Fruit fly (Drosophila melanogaster) whole organism, embryonic: ENCODE data around the gene ClpX.

Experiments used
- Bdp1 ChIP-seq: fragments of 200-800 bp; sonication (Bioruptor generic); optimal IDR thresholded peaks from 3 replicates; lab custom pipeline; 2016; ENCODE audit warnings: missing biosample characterization, missing genetic modification characterization
- CG10543 ChIP-seq: fragments of 200-800 bp; sonication (Bioruptor generic); optimal IDR thresholded peaks from 3 replicates; lab custom pipeline; 2017; ENCODE audit warnings: missing biosample characterization, mild to moderate bottlenecking, missing genetic modification characterization, moderate library complexity
- CG11504 ChIP-seq: fragments of 200-800 bp; sonication (Bioruptor generic); optimal IDR thresholded peaks from 3 replicates; lab custom pipeline; 2019; ENCODE audit warnings: missing biosample characterization, mild to moderate bottlenecking, missing genetic modification characterization, moderate library complexity
- CG11723 ChIP-seq: fragments of 200-800 bp; sonication (Bioruptor generic); optimal IDR thresholded peaks from 2 replicates; lab custom pipeline; 2017; ENCODE audit warnings: missing biosample characterization, mild to moderate bottlenecking, missing genetic modification characterization
- CG12236 ChIP-seq: fragments of 200-800 bp; sonication (Bioruptor generic); optimal IDR thresholded peaks from 2 replicates; lab custom pipeline; 2016; ENCODE audit warnings: missing biosample characterization, missing genetic modification characterization
- CG12744 ChIP-seq: fragments of 200-800 bp; sonication (Bioruptor generic); optimal IDR thresholded peaks from 2 replicates; lab custom pipeline; 2016; ENCODE audit warnings: missing biosample characterization, missing genetic modification characterization
- CG13775 ChIP-seq: fragments of 200-800 bp; sonication (Bioruptor generic); optimal IDR thresholded peaks from 3 replicates; lab custom pipeline; 2017; ENCODE audit warnings: missing biosample characterization, mild to moderate bottlenecking, missing genetic modification characterization
- CG15514 ChIP-seq: fragments of 200-800 bp; sonication (Bioruptor generic); optimal IDR thresholded peaks from 3 replicates; lab custom pipeline; 2017; ENCODE audit warnings: missing biosample characterization, missing genetic modification characterization, mild to moderate bottlenecking, moderate library complexity, missing genetic modification reagents
- CG16813 ChIP-seq: fragments of 200-800 bp; sonication (Bioruptor generic); IDR thresholded peaks from 3 replicates; pipeline ENCODE4 v1.3.6; 2022; ENCODE audit warnings: missing biosample characterization, missing genetic modification characterization; ENCODE audit not compliant: partially characterized antibody
- CG17385 ChIP-seq: fragments of 200-800 bp; sonication (Bioruptor generic); optimal IDR thresholded peaks from 3 replicates; lab custom pipeline; 2018; ENCODE audit warnings: missing biosample characterization, mild to moderate bottlenecking, missing genetic modification characterization
- CG2129 ChIP-seq: fragments of 200-800 bp; sonication (Bioruptor generic); IDR thresholded peaks from 2 replicates; pipeline ENCODE4 v1.3.6; 2022; ENCODE audit warnings: missing biosample characterization, missing genetic modification characterization; ENCODE audit not compliant: partially characterized antibody
- CG30020 ChIP-seq: fragments of 200-800 bp; optimal IDR thresholded peaks from 2 replicates; lab custom pipeline; 2019; ENCODE audit warnings: missing biosample characterization, mild to moderate bottlenecking, missing genetic modification characterization, moderate library complexity
- CG30431 ChIP-seq: fragments of 200-800 bp; sonication (Bioruptor generic); optimal IDR thresholded peaks from 2 replicates; lab custom pipeline; 2017; ENCODE audit warnings: missing biosample characterization, missing genetic modification characterization
- CG3281 ChIP-seq: fragments of 200-800 bp; sonication (Bioruptor generic); optimal IDR thresholded peaks from 3 replicates; lab custom pipeline; 2017; ENCODE audit warnings: missing biosample characterization, mild to moderate bottlenecking, missing genetic modification characterization
- CG42726 ChIP-seq: fragments of 200-800 bp; sonication (Bioruptor generic); IDR thresholded peaks from 2 replicates; pipeline ENCODE4 v1.3.6; 2022; ENCODE audit warnings: missing biosample characterization, missing genetic modification characterization; ENCODE audit not compliant: partially characterized antibody
- CG6854 ChIP-seq: fragments of 200-800 bp; sonication (Bioruptor generic); optimal IDR thresholded peaks from 3 replicates; lab custom pipeline; 2017; ENCODE audit warnings: missing biosample characterization, mild to moderate bottlenecking, missing genetic modification characterization
- CG9437 ChIP-seq: fragments of 200-800 bp; sonication (Bioruptor generic); optimal IDR thresholded peaks from 2 replicates; lab custom pipeline; 2018; ENCODE audit warnings: missing biosample characterization, mild to moderate bottlenecking, missing genetic modification characterization
- CG9609 ChIP-seq: fragments of 200-800 bp; sonication (Bioruptor generic); optimal IDR thresholded peaks from 3 replicates; lab custom pipeline; 2016; ENCODE audit warnings: missing biosample characterization, missing genetic modification characterization
- CG9817 ChIP-seq: fragments of 200-800 bp; sonication (Bioruptor generic); optimal IDR thresholded peaks from 2 replicates; lab custom pipeline; 2018; ENCODE audit warnings: missing biosample characterization, mild to moderate bottlenecking, missing genetic modification characterization, moderate library complexity
- CG9932 ChIP-seq: fragments of 200-800 bp; sonication (Bioruptor generic); IDR thresholded peaks from 2 replicates; pipeline ENCODE4 v1.3.6; 2022; ENCODE audit warnings: missing biosample characterization, missing genetic modification characterization
- CoRest ChIP-seq: fragments of 200-800 bp; sonication (Bioruptor generic); optimal IDR thresholded peaks from 3 replicates; lab custom pipeline; 2018; ENCODE audit warnings: missing biosample characterization, mild to moderate bottlenecking, missing genetic modification characterization, moderate library complexity
- D19A ChIP-seq: fragments of 200-800 bp; optimal IDR thresholded peaks from 3 replicates; lab custom pipeline; 2019; ENCODE audit warnings: missing biosample characterization, mild to moderate bottlenecking, missing genetic modification characterization, moderate library complexity
- Dfd ChIP-seq, 2 experiments: fragments of >200 bp; optimal IDR thresholded peaks; 2 replicates each; lab custom pipeline; 2017; ENCODE audit warnings: missing biosample characterization in 2 of 2, missing genetic modification characterization in 2 of 2
- Drgx ChIP-seq: fragments of 200-800 bp; sonication (Bioruptor generic); IDR thresholded peaks from 2 replicates; pipeline ENCODE4 v1.3.6; 2022; ENCODE audit warnings: missing biosample characterization, missing genetic modification characterization
- HmgZ ChIP-seq: fragments of 200-800 bp; sonication (Bioruptor generic); optimal IDR thresholded peaks from 2 replicates; lab custom pipeline; 2018; ENCODE audit warnings: missing biosample characterization, mild to moderate bottlenecking, missing genetic modification characterization
- Lhr ChIP-seq: fragments of 200-800 bp; sonication (Bioruptor generic); optimal IDR thresholded peaks from 3 replicates; lab custom pipeline; 2017; ENCODE audit warnings: mild to moderate bottlenecking, missing biosample characterization, missing genetic modification reagents, missing genetic modification characterization
- Oli ChIP-seq: fragments of 200-800 bp; sonication (Bioruptor generic); optimal IDR thresholded peaks from 2 replicates; lab custom pipeline; 2018; ENCODE audit warnings: missing biosample characterization, mild to moderate bottlenecking, missing genetic modification characterization, moderate library complexity
- PHDP ChIP-seq: fragments of 200-800 bp; sonication (Bioruptor generic); optimal IDR thresholded peaks from 3 replicates; lab custom pipeline; 2018; ENCODE audit warnings: missing biosample characterization, mild to moderate bottlenecking, missing genetic modification characterization, moderate library complexity
- Pdp1 ChIP-seq, 2 experiments: fragments of 200-800 bp; sonication (Bioruptor generic); optimal IDR thresholded peaks; 3 replicates each; lab custom pipeline; 2016; ENCODE audit warnings: missing biosample characterization in 2 of 2, missing genetic modification characterization in 2 of 2, mild to moderate bottlenecking in 1 of 2, moderate library complexity in 1 of 2
- Rx ChIP-seq: fragments of 200-800 bp; sonication (Bioruptor generic); IDR thresholded peaks from 2 replicates; pipeline ENCODE4 v1.3.6; 2022; ENCODE audit warnings: missing biosample characterization, missing genetic modification characterization
- Sox100B ChIP-seq: fragments of 200-800 bp; sonication (Bioruptor generic); optimal IDR thresholded peaks from 3 replicates; lab custom pipeline; 2018; ENCODE audit warnings: missing biosample characterization, mild to moderate bottlenecking, missing genetic modification characterization
- Xbp1 ChIP-seq: fragments of 200-800 bp; sonication (Bioruptor generic); optimal IDR thresholded peaks from 3 replicates; lab custom pipeline; 2016; ENCODE audit warnings: missing biosample characterization, mild to moderate bottlenecking, missing genetic modification characterization
- abd-A ChIP-seq: fragments of 200-800 bp; sonication (Bioruptor generic); optimal IDR thresholded peaks from 3 replicates; lab custom pipeline; 2019; ENCODE audit warnings: missing biosample characterization, mild to moderate bottlenecking, missing genetic modification characterization, moderate library complexity
- aop ChIP-seq: fragments of 200-800 bp; sonication (Bioruptor generic); IDR thresholded peaks from 2 replicates; pipeline ENCODE4 v1.3.6; 2022; ENCODE audit warnings: missing biosample characterization, missing genetic modification characterization
- dm ChIP-seq: fragments of 200-800 bp; sonication (Bioruptor generic); optimal IDR thresholded peaks from 3 replicates; lab custom pipeline; 2016; ENCODE audit warnings: missing biosample characterization, missing genetic modification characterization
- exex ChIP-seq: fragments of 200-800 bp; sonication (Bioruptor generic); optimal IDR thresholded peaks from 4 replicates; lab custom pipeline; 2018; ENCODE audit warnings: missing biosample characterization, mild to moderate bottlenecking, missing genetic modification characterization, moderate library complexity
- grn ChIP-seq: fragments of 200-800 bp; sonication (Bioruptor generic); optimal IDR thresholded peaks from 3 replicates; lab custom pipeline; 2017; ENCODE audit warnings: missing biosample characterization, missing genetic modification characterization
- gt ChIP-seq: fragments of 200-800 bp; sonication (Bioruptor generic); IDR thresholded peaks from 2 replicates; pipeline ENCODE4 v1.3.6; 2022; ENCODE audit warnings: missing biosample characterization, missing genetic modification characterization
- hb ChIP-seq: fragments of 200-800 bp; sonication (Bioruptor generic); IDR thresholded peaks from 3 replicates; pipeline ENCODE4 v1.3.6; 2022; ENCODE audit warnings: missing biosample characterization, missing genetic modification characterization; ENCODE audit not compliant: partially characterized antibody
- inv ChIP-seq: fragments of 200-800 bp; sonication (Bioruptor generic); IDR thresholded peaks from 2 replicates; pipeline ENCODE4 v1.3.6; 2022; ENCODE audit warnings: missing biosample characterization, missing genetic modification characterization; ENCODE audit not compliant: partially characterized antibody
- klu ChIP-seq: fragments of 200-800 bp; sonication (Bioruptor generic); IDR thresholded peaks from 2 replicates; pipeline ENCODE4 v1.3.6; 2022; ENCODE audit warnings: missing biosample characterization, missing genetic modification characterization
- sisA ChIP-seq: fragments of 200-800 bp; sonication (Bioruptor generic); IDR thresholded peaks from 2 replicates; pipeline ENCODE4 v1.3.6; 2022; ENCODE audit warnings: missing biosample characterization, missing genetic modification characterization
- tap ChIP-seq: fragments of 200-800 bp; optimal IDR thresholded peaks from 3 replicates; lab custom pipeline; 2019; ENCODE audit warnings: missing biosample characterization, mild to moderate bottlenecking, missing genetic modification characterization, moderate library complexity
- ttk ChIP-seq: fragments of 200-800 bp; sonication (Bioruptor generic); IDR thresholded peaks from 2 replicates; pipeline ENCODE4 v2.1.2; 2022; ENCODE audit warnings: missing biosample characterization, missing genetic modification characterization
- unc-4 ChIP-seq: fragments of 200-800 bp; sonication (Bioruptor generic); IDR thresholded peaks from 2 replicates; pipeline ENCODE4 v1.3.6; 2022; ENCODE audit warnings: missing biosample characterization, missing genetic modification characterization; ENCODE audit not compliant: partially characterized antibody
- z ChIP-seq: fragments of 200-800 bp; sonication (Bioruptor generic); IDR thresholded peaks from 3 replicates; pipeline ENCODE4 v1.3.6; 2022; ENCODE audit warnings: missing biosample characterization, missing genetic modification characterization
- zen ChIP-seq: fragments of 200-800 bp; sonication (Bioruptor generic); optimal IDR thresholded peaks from 3 replicates; lab custom pipeline; 2018; ENCODE audit warnings: missing biosample characterization, mild to moderate bottlenecking, missing genetic modification characterization, moderate library complexity

The ClpX gene

DNA sequence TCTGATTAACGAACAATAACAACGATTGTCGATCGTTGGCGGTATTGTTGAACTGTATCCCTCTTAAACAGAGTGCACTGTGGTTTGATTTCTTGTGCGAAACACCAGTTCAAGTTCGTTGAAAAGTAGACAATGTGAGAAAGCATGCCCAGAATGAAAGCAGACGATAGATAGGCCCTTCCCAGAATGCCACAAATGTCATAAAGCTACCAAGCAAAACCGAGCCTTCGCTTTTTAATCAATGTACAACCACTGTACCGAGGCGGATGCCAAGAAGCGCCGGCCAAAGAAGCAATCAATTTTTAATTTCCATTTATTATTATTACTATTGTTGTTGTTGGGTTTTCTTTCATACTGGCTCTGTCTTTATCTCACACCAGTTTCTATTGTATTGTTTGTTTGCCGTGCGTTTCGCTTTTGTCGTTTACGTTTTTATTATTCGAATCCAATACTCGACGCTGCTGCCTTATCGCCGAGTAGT, 5.4 kb upstream of the ClpX start (continued):
- TF ChIP-seq ttk (GFP tag; lab: Robert Waterston, UW) = peak; percentile 82
- peak; percentile 81 for TF ChIP-seq Rx

dm6 chr3R:19905932-19906439, 2.5 kb upstream of the ClpX start:
- TF ChIP-seq CG2129 (GFP tag; lab: Robert Waterston, UW) = no peak
- peak; percentile 81 for TF ChIP-seq PHDP (tag; lab: Kevin White, UChicago)
- TF ChIP-seq dm = peak; percentile 44
- TF ChIP-seq z (GFP tag; lab: Robert Waterston, UW) = no peak
- peak; percentile 27 for TF ChIP-seq CG12236
- peak; percentile 61 for TF ChIP-seq Bdp1 (GFP tag; lab: Kevin White, UChicago)
- peak; percentile 79 for TF ChIP-seq CG9609 (GFP tag; lab: Kevin White, UChicago)
- peak; percentile 58; the same call in 1 of the 2 replicates for TF ChIP-seq klu (GFP tag; lab: Robert Waterston, UW)
- peak; percentile 70 for TF ChIP-seq tap
- TF ChIP-seq exex = peak; percentile 49
- TF ChIP-seq Dfd (GFP tag; optimal IDR thresholded peaks at IDR 0.05; lab: Kevin White, UChicago) = no peak
- TF ChIP-seq Pdp1 (GFP tag; optimal IDR thresholded peaks at IDR 0.05; lab: Kevin White, UChicago) = peak; percentile 65 to 74
- peak; percentile 81 for TF ChIP-seq CG9932 (GFP tag; lab: Robert Waterston, UW)
- peak; percentile 74 for TF ChIP-seq CG15514 (GFP tag; lab: Kevin White, UChicago)
- TF ChIP-seq zen (tag; lab: Kevin White, UChicago) = peak; percentile 41
- TF ChIP-seq CG16813 (GFP tag; lab: Robert Waterston, UW) = 0 out of 3 replicates have a peak, but pooled peaks have one; percentile 4
- peak; percentile 75 for TF ChIP-seq CG12744 (GFP tag; lab: Kevin White, UChicago)
- peak; percentile 74 for TF ChIP-seq CG13775
- TF ChIP-seq aop (GFP tag; lab: Robert Waterston, UW) = no peak
- peak; percentile 79 for TF ChIP-seq CG3281 (GFP tag; lab: Kevin White, UChicago)
- TF ChIP-seq Oli = peak; percentile 83
- peak; percentile 84 for TF ChIP-seq Drgx (GFP tag; lab: Robert Waterston, UW)
- no peak for TF ChIP-seq CG42726 (GFP tag; lab: Robert Waterston, UW)
- TF ChIP-seq Xbp1 = peak; percentile 87
- peak; percentile 51 for TF ChIP-seq CG6854 (GFP tag; lab: Kevin White, UChicago)
- TF ChIP-seq CG11723 (GFP tag; lab: Kevin White, UChicago) = peak; percentile 67
- no peak for TF ChIP-seq gt (GFP tag; lab: Robert Waterston, UW)
- no peak for TF ChIP-seq CG30020 (tag; lab: Kevin White, UChicago)
- peak; percentile 77 for TF ChIP-seq CG10543 (GFP tag; lab: Kevin White, UChicago)
- TF ChIP-seq HmgZ (tag; lab: Kevin White, UChicago) = peak; percentile 86
- peak; percentile 11 for TF ChIP-seq Lhr (GFP tag; lab: Kevin White, UChicago)
- TF ChIP-seq CG11504 (tag; lab: Kevin White, UChicago) = peak; percentile 76
- TF ChIP-seq grn (GFP tag; lab: Kevin White, UChicago) = no peak
- no peak for TF ChIP-seq CG9437 (GFP tag; lab: Kevin White, UChicago)
- no peak for TF ChIP-seq unc-4
- no peak for TF ChIP-seq inv
- TF ChIP-seq hb (GFP tag; lab: Robert Waterston, UW) = no peak
- TF ChIP-seq Sox100B (GFP tag; lab: Kevin White, UChicago) = peak; percentile 55
- peak; percentile 59 for TF ChIP-seq CG17385
- TF ChIP-seq CG30431 (GFP tag; lab: Kevin White, UChicago) = peak; percentile 54
- peak; percentile 79 for TF ChIP-seq CoRest (tag; lab: Kevin White, UChicago)
- TF ChIP-seq CG9817 (tag; lab: Kevin White, UChicago) = peak; percentile 66
- peak; percentile 73 for TF ChIP-seq sisA (GFP tag; lab: Robert Waterston, UW)
- TF ChIP-seq abd-A (tag; lab: Kevin White, UChicago) = peak; percentile 58
- peak; percentile 38 for TF ChIP-seq D19A (tag; lab: Kevin White, UChicago)
